Fruit fly (Drosophila melanogaster) whole organism, pupa: ENCODE measurements around the gene alphaTub85E.

ENCODE experiments used
- CG10348 ChIP-seq: fragments of 200-800 bp; sonication (Bioruptor generic); IDR thresholded peaks from 2 replicates; pipeline ENCODE4 v1.3.6; 2022; ENCODE audit warnings: missing biosample characterization, missing genetic modification characterization
- CG14655 ChIP-seq: fragments of 200-800 bp; sonication (Bioruptor generic); optimal IDR thresholded peaks from 3 replicates; lab custom pipeline; 2017; ENCODE audit warnings: mild to moderate bottlenecking, missing biosample characterization, missing genetic modification reagents, missing genetic modification characterization
- CG15710 ChIP-seq: fragments of 200-800 bp; sonication (Bioruptor generic); optimal IDR thresholded peaks from 2 replicates; lab custom pipeline; 2018; ENCODE audit warnings: missing biosample characterization, mild to moderate bottlenecking, missing genetic modification characterization, moderate library complexity
- CG32121 ChIP-seq: fragments of 200-800 bp; sonication (Bioruptor generic); IDR thresholded peaks from 2 replicates; pipeline ENCODE4 v1.3.6; 2022; ENCODE audit warnings: missing biosample characterization, missing genetic modification characterization
- CG4496 ChIP-seq: fragments of 200-800 bp; sonication (Bioruptor generic); IDR thresholded peaks from 3 replicates; pipeline ENCODE4 v1.3.6; 2022; ENCODE audit warnings: missing biosample characterization, missing genetic modification characterization
- CG8301 ChIP-seq: fragments of 200-800 bp; sonication (Bioruptor generic); optimal IDR thresholded peaks from 2 replicates; lab custom pipeline; 2018; ENCODE audit warnings: missing biosample characterization, mild to moderate bottlenecking, missing genetic modification characterization
- CG9948 ChIP-seq: fragments of 200-800 bp; sonication (Bioruptor generic); optimal IDR thresholded peaks from 2 replicates; lab custom pipeline; 2018; ENCODE audit warnings: missing biosample characterization, mild to moderate bottlenecking, missing genetic modification characterization, moderate library complexity
- EcR ChIP-seq: fragments of 200-800 bp; sonication (Bioruptor generic); optimal IDR thresholded peaks from 3 replicates; lab custom pipeline; 2019; ENCODE audit warnings: missing biosample characterization, missing genetic modification characterization, mild to moderate bottlenecking, moderate library complexity, missing genetic modification reagents
- Pif1B ChIP-seq: fragments of 200-800 bp; sonication (Bioruptor generic); optimal IDR thresholded peaks from 3 replicates; lab custom pipeline; 2016; ENCODE audit warnings: missing biosample characterization, missing genetic modification characterization
- fd96Ca ChIP-seq: fragments of 200-800 bp; sonication (Bioruptor generic); IDR thresholded peaks from 3 replicates; pipeline ENCODE4 v1.3.6; 2022; ENCODE audit warnings: missing biosample characterization, missing genetic modification characterization
- gl ChIP-seq: fragments of 200-800 bp; sonication (Bioruptor generic); optimal IDR thresholded peaks from 2 replicates; lab custom pipeline; 2018; ENCODE audit warnings: missing biosample characterization, mild to moderate bottlenecking, missing genetic modification characterization

- TF ChIP-seq EcR (GFP tag; lab: Kevin White, UChicago) (no peak), CG10348 (no peak), CG4496 (no peak), CG32121 (GFP tag; lab: Robert Waterston, UW) (no peak), CG8301 (tag; lab: Kevin White, UChicago) (no peak), CG15710 (tag; lab: Kevin White, UChicago) (no peak), fd96Ca (GFP tag; lab: Robert Waterston, UW) (no peak), CG9948 (tag; lab: Kevin White, UChicago) (no peak), Pif1B (GFP tag; lab: Kevin White, UChicago) (no peak), gl (tag; lab: Kevin White, UChicago) (no peak), CG14655 (GFP tag; lab: Kevin White, UChicago) (no peak)
Measured at dm6 chr3R:9739793-9740192, 6.7 kb upstream of the alphaTub85E start, which contains the start of gene side-VII.
